Fruit fly (Drosophila melanogaster): Measurements from ENCODE around the gene nau.
A peak's percentile ranks its signal among the peaks of the same experiment; 100 is the strongest.

Gene nau

dm6 chr3R:23722680-23723372 lies 4.7 kb upstream of the nau start, which contains the start of gene CG10365 (continued):
- TF ChIP-seq Pdp1 (GFP tag; optimal IDR thresholded peaks at IDR 0.05): peak in 1 of 2 experiments; percentile 96
- peak; percentile 17 for TF ChIP-seq Camta (GFP tag; optimal IDR thresholded peaks at IDR 0.05)
- TF ChIP-seq CG18011 (GFP tag; optimal IDR thresholded peaks at IDR 0.05): peak; percentile 34
- TF ChIP-seq CG10267 (tag; optimal IDR thresholded peaks at IDR 0.05): peak; percentile 84
- TF ChIP-seq gce (GFP tag; IDR thresholded peaks at IDR 0.05): peak; percentile 87; the same call in 2 of the 3 replicates
- peak; percentile 95 for TF ChIP-seq CG11504 (tag; optimal IDR thresholded peaks at IDR 0.05)
- TF ChIP-seq Atf3 (GFP tag; optimal IDR thresholded peaks at IDR 0.05): no peak
- TF ChIP-seq CG3407 (GFP tag; optimal IDR thresholded peaks at IDR 0.05): peak; percentile 54
- peak; percentile 85 for TF ChIP-seq CG8924 (tag; optimal IDR thresholded peaks at IDR 0.05)
- TF ChIP-seq CG11456 (GFP tag; IDR thresholded peaks at IDR 0.05): peak; percentile 72
- peak; percentile 6 for TF ChIP-seq CG3838 (GFP tag; optimal IDR thresholded peaks at IDR 0.05)
- no peak for TF ChIP-seq jing (GFP tag; optimal IDR thresholded peaks at IDR 0.05)
- TF ChIP-seq CG6175 (GFP tag; IDR thresholded peaks at IDR 0.05): 0 out of 3 replicates have a peak, but pooled peaks have one; percentile 46
- TF ChIP-seq Hr78 (GFP tag; optimal IDR thresholded peaks at IDR 0.05): peak in 1 of 2 experiments; percentile 33
- peak; percentile 79 for TF ChIP-seq ttk (GFP tag; IDR thresholded peaks at IDR 0.05)
- TF ChIP-seq CG14050 (GFP tag; IDR thresholded peaks at IDR 0.05): peak; percentile 70; the same call in 2 of the 3 replicates
- TF ChIP-seq bcd (GFP tag; optimal IDR thresholded peaks at IDR 0.05): peak; percentile 80
- TF ChIP-seq GATAe (GFP tag; conservative IDR thresholded peaks at IDR 0.05): peak; percentile 30; the same call in 1 of the 2 replicates
- TF ChIP-seq CG1602 (GFP tag; optimal IDR thresholded peaks at IDR 0.05): peak; percentile 75
- no peak for TF ChIP-seq pan (optimal IDR thresholded peaks at IDR 0.05)
- TF ChIP-seq pan (GFP tag; optimal IDR thresholded peaks at IDR 0.05 in 1 of 2, IDR thresholded peaks at IDR 0.05 in 1 of 2): peak in 1 of 2 experiments; percentile 93
- TF ChIP-seq CG6654 (GFP tag; optimal IDR thresholded peaks at IDR 0.05): peak; percentile 5
- peak; percentile 21 for TF ChIP-seq bab2 (GFP tag; optimal IDR thresholded peaks at IDR 0.05)
- TF ChIP-seq zen (tag; optimal IDR thresholded peaks at IDR 0.05): peak; percentile 61
- TF ChIP-seq CG31441 (GFP tag; IDR thresholded peaks at IDR 0.05): peak; percentile 93
- peak; percentile 58 for TF ChIP-seq CG18476 (GFP tag; optimal IDR thresholded peaks at IDR 0.05)
- TF ChIP-seq CG6689 (GFP tag; IDR thresholded peaks at IDR 0.05): peak; percentile 86
- TF ChIP-seq NC2α (GFP tag; optimal IDR thresholded peaks at IDR 0.05): no peak
- TF ChIP-seq Rfx (GFP tag; IDR thresholded peaks at IDR 0.05): peak; percentile 87
- TF ChIP-seq CG11696 (GFP tag; IDR thresholded peaks at IDR 0.05): peak; percentile 70
- peak; percentile 49 for TF ChIP-seq CG4820 (GFP tag; optimal IDR thresholded peaks at IDR 0.05)
- TF ChIP-seq Ravus (GFP tag; IDR thresholded peaks at IDR 0.05): peak; percentile 76
- no peak for TF ChIP-seq Dip2 (GFP tag; IDR thresholded peaks at IDR 0.05)
- TF ChIP-seq CG17328 (GFP tag; IDR thresholded peaks at IDR 0.05): peak; percentile 85
- peak; percentile 26 for TF ChIP-seq dmrt11E (tag; optimal IDR thresholded peaks at IDR 0.05)
- TF ChIP-seq CG10321 (GFP tag; IDR thresholded peaks at IDR 0.05): peak; percentile 32; the same call in 1 of the 2 replicates
- peak; percentile 93 for TF ChIP-seq CG12659 (GFP tag; optimal IDR thresholded peaks at IDR 0.05)
- TF ChIP-seq CG4328 (GFP tag; optimal IDR thresholded peaks at IDR 0.05): peak; percentile 58
- TF ChIP-seq nau (GFP tag; optimal IDR thresholded peaks at IDR 0.05): peak; percentile 83
- peak; percentile 83 for TF ChIP-seq CG10366 (GFP tag; IDR thresholded peaks at IDR 0.05)
- peak; percentile 65 for TF ChIP-seq CG5245 (GFP tag; optimal IDR thresholded peaks at IDR 0.05)
- peak; percentile 86 for TF ChIP-seq Xrp1 (GFP tag; IDR thresholded peaks at IDR 0.05)
- peak; percentile 56; the same call in 1 of the 2 replicates for TF ChIP-seq CG7372 (GFP tag; IDR thresholded peaks at IDR 0.05)
- 0 out of 2 replicates have a peak, but pooled peaks have one; percentile 12 for TF ChIP-seq unc-4 (GFP tag; IDR thresholded peaks at IDR 0.05; ENCODE audit: partially characterized antibody)
- peak; percentile 55 for TF ChIP-seq CG17568 (GFP tag; optimal IDR thresholded peaks at IDR 0.05)
- peak; percentile 55 for TF ChIP-seq CG10462 (GFP tag; optimal IDR thresholded peaks at IDR 0.05)
- TF ChIP-seq Hr3 (GFP tag; optimal IDR thresholded peaks at IDR 0.05): peak; percentile 84
- TF ChIP-seq CG7271 (tag; optimal IDR thresholded peaks at IDR 0.05): no peak
- peak; percentile 3 for TF ChIP-seq CG3065 (GFP tag; optimal IDR thresholded peaks at IDR 0.05)
